Fruit fly (Drosophila melanogaster): ENCODE measurements around the gene Mkp.

Gene Mkp

dm6 chr3L:153670-154069 is 30.7 kb downstream of the Mkp start (continued):
- TF ChIP-seq unc-4 (GFP tag; IDR thresholded peaks at IDR 0.05; ENCODE audit: partially characterized antibody) (no peak), Dp (GFP tag; optimal IDR thresholded peaks at IDR 0.05) (no peak), Scr (GFP tag; IDR thresholded peaks at IDR 0.05; ENCODE audit: partially characterized antibody) (no peak), nmo (GFP tag; optimal IDR thresholded peaks at IDR 0.05) (no peak), CG6654 (GFP tag; optimal IDR thresholded peaks at IDR 0.05) (no peak), CG7745 (tag; optimal IDR thresholded peaks at IDR 0.05) (no peak), CG6272 (GFP tag; IDR thresholded peaks at IDR 0.05) (no peak), MTF-1 (GFP tag; optimal IDR thresholded peaks at IDR 0.05; ENCODE audit: borderline replicate concordance) (no peak)

- TF ChIP-seq Deaf1 (tag; optimal IDR thresholded peaks at IDR 0.05) (peak; percentile 45), Trl (optimal IDR thresholded peaks at IDR 0.05) (peak; percentile 14 to 19), Trl (GFP tag; optimal IDR thresholded peaks at IDR 0.05) (no peak), Side (GFP tag; optimal IDR thresholded peaks at IDR 0.05) (no peak), ewg (GFP tag; optimal IDR thresholded peaks at IDR 0.05) (peak; percentile 67)
These were observed 31.9 kb downstream of the Mkp start, which contains the start of the genes Dic61B and p130CAS for dm6 chr3L:152489-152888. Dic61B (minus strand) TSS chr3L:152589. p130CAS (plus strand) TSS chr3L:152884.

DNA sequence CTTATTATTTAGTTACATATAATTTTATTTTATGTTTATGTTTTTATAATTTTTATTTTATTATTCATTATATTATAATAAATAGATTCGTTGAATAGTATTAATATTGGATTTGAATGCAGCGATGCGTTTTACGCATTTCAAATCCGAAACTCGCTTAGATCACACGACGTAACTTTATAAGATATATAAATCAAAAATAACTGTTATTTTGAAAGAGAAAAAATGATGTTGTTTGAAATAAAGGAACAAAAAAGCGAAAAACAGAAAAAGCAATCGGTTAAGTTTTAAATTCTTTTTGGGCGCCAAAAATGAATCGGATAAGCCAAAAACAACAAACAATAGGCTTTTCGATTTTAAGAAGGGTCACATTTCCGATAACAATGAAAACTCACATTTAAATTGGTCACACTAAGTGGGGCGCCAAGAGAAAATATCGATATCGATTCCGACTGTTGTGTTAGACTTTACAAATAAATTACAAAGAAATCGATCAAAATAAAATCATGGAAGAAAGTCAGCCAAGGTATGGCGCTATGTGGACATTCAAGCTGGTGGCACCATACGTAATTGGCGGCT is 38.3 kb downstream of the Mkp start, which contains the start of gene CG6845:
Gene CG6845, plus strand, starts transcription at position 436 of the 579 bp plus-strand sequence.
- peak; percentile 27 for TF ChIP-seq CG17829 (tag; optimal IDR thresholded peaks at IDR 0.05)
- TF ChIP-seq CG10147 (GFP tag; optimal IDR thresholded peaks at IDR 0.05): no peak
- no peak for TF ChIP-seq trh (GFP tag; optimal IDR thresholded peaks at IDR 0.05)
- no peak for TF ChIP-seq BtbVII (GFP tag; optimal IDR thresholded peaks at IDR 0.05)
- no peak for TF ChIP-seq mirr (GFP tag; optimal IDR thresholded peaks at IDR 0.05)
- TF ChIP-seq slbo (GFP tag; IDR thresholded peaks at IDR 0.05): no peak
- no peak for TF ChIP-seq cg (GFP tag; optimal IDR thresholded peaks at IDR 0.05)
- no peak for TF ChIP-seq CG3163 (GFP tag; optimal IDR thresholded peaks at IDR 0.05)
- TF ChIP-seq dpn (GFP tag; optimal IDR thresholded peaks at IDR 0.05): no peak
- TF ChIP-seq Nf-YC (tag; optimal IDR thresholded peaks at IDR 0.05): peak; percentile 9
- peak; percentile 9 for TF ChIP-seq YL-1 (GFP tag; optimal IDR thresholded peaks at IDR 0.05)
- no peak for TF ChIP-seq CG14965 (GFP tag; optimal IDR thresholded peaks at IDR 0.05; ENCODE audit: borderline replicate concordance)
- TF ChIP-seq CG12104 (GFP tag; optimal IDR thresholded peaks at IDR 0.05): no peak
- TF ChIP-seq pho (GFP tag; optimal IDR thresholded peaks at IDR 0.05): no peak
- TF ChIP-seq HLH4C (GFP tag; IDR thresholded peaks at IDR 0.05; ENCODE audit: partially characterized antibody): peak; percentile 93
- TF ChIP-seq CG17912 (GFP tag; optimal IDR thresholded peaks at IDR 0.05): no peak
- TF ChIP-seq CG1647 (GFP tag; optimal IDR thresholded peaks at IDR 0.05): no peak
- no peak for TF ChIP-seq gsb (GFP tag; IDR thresholded peaks at IDR 0.05)
- no peak for TF ChIP-seq NC2β (GFP tag; optimal IDR thresholded peaks at IDR 0.05)
- TF ChIP-seq Fer1 (GFP tag; optimal IDR thresholded peaks at IDR 0.05): peak; percentile 20
- TF ChIP-seq ttk (GFP tag; IDR thresholded peaks at IDR 0.05): no peak
- TF ChIP-seq trem (tag; optimal IDR thresholded peaks at IDR 0.05): peak; percentile 81
- TF ChIP-seq ranshi (GFP tag; IDR thresholded peaks at IDR 0.05): no peak
- no peak for TF ChIP-seq slou (GFP tag; optimal IDR thresholded peaks at IDR 0.05)
- no peak for TF ChIP-seq CG8944 (GFP tag; optimal IDR thresholded peaks at IDR 0.05)
- no peak for TF ChIP-seq dati (GFP tag; IDR thresholded peaks at IDR 0.05)
- no peak for TF ChIP-seq CG10366 (GFP tag; IDR thresholded peaks at IDR 0.05)
- peak; percentile 26 for TF ChIP-seq abd-A (tag; optimal IDR thresholded peaks at IDR 0.05)
- TF ChIP-seq CG7963 (GFP tag; IDR thresholded peaks at IDR 0.05; ENCODE audit: partially characterized antibody): peak; percentile 85
- no peak for TF ChIP-seq CG3407 (GFP tag; optimal IDR thresholded peaks at IDR 0.05)
- TF ChIP-seq CG2712 (tag; optimal IDR thresholded peaks at IDR 0.05): peak; percentile 35
- no peak for TF ChIP-seq grn (GFP tag; optimal IDR thresholded peaks at IDR 0.05)
- TF ChIP-seq hb (GFP tag; IDR thresholded peaks at IDR 0.05; ENCODE audit: partially characterized antibody): peak; percentile 81
- TF ChIP-seq CG4820 (GFP tag; optimal IDR thresholded peaks at IDR 0.05): no peak
- TF ChIP-seq shn (GFP tag; optimal IDR thresholded peaks at IDR 0.05): no peak

Measured in whole organism, embryonic.